Worm (Caenorhabditis elegans) whole organism, L4/young adult: ENCODE results near the gene gei-8.

ENCODE experiments used
- W03F9.2 ChIP-seq: fragments of 150-350 bp; optimal IDR thresholded peaks from 2 replicates; lab custom pipeline; 2014; ENCODE audit warnings: missing biosample characterization, missing genetic modification characterization
- dao-5 ChIP-seq: sonication (generic microtip); optimal IDR thresholded peaks from 2 replicates; lab custom pipeline; 2016; ENCODE audit warnings: missing genotype, missing genetic modification characterization, moderate library complexity, missing compliant biosample characterization
- him-1 ChIP-seq: sonication (generic microtip); optimal IDR thresholded peaks from 2 replicates; lab custom pipeline; 2016; ENCODE audit warnings: missing genotype, missing genetic modification reagents, missing genetic modification characterization, missing compliant biosample characterization

- no peak for TF ChIP-seq him-1 (tag; lab: Kevin White, UChicago)
- no peak for TF ChIP-seq W03F9.2 (tag; lab: Kevin White, UChicago)
- no peak for TF ChIP-seq dao-5 (tag; lab: Kevin White, UChicago)
These were observed 29.6 kb downstream of the gei-8 start, which contains the start of gene idi-1 for ce11 chrIII:8091408-8091807.
